Worm (Caenorhabditis elegans): ENCODE results near the gene ugt-60.
A peak's percentile ranks its signal among the peaks of the same experiment; 100 is the strongest.
"Not testable (repeated sequence)": the region's sequence is repeated elsewhere in the genome, so short reads cannot be mapped to it uniquely, and the experiment has no call there.

ugt-60 gene

ce11 chrIII:9689377-9689776 is 10.5 kb upstream of the ugt-60 start:
- TF ChIP-seq lsy-2 (tag; optimal IDR thresholded peaks at IDR 0.05) (no peak), crh-2 (tag; optimal IDR thresholded peaks at IDR 0.05) (peak; percentile 15), nhr-6 (tag; optimal IDR thresholded peaks at IDR 0.05) (no peak), fos-1 (tag; optimal IDR thresholded peaks at IDR 0.05) (peak; percentile 6), ama-1 (optimal IDR thresholded peaks at IDR 0.05) (no peak), ztf-4 (tag; optimal IDR thresholded peaks at IDR 0.05) (no peak), ZK546.5 (tag; optimal IDR thresholded peaks at IDR 0.05) (no peak), gmeb-1 (tag; optimal IDR thresholded peaks at IDR 0.05) (peak; percentile 10), ztf-11 (tag; optimal IDR thresholded peaks at IDR 0.05) (no peak)

ce11 chrIII:9685959-9686358 is 7.1 kb upstream of the ugt-60 start, which contains the start of gene C07A9.10:
TSS of gene C07A9.10 (minus strand) at chrIII:9686059.
- TF ChIP-seq nhr-10 (tag; optimal IDR thresholded peaks at IDR 0.05) (no peak), nhr-237 (tag; optimal IDR thresholded peaks at IDR 0.05) (no peak), elt-1 (tag; optimal IDR thresholded peaks at IDR 0.05) (no peak), nhr-77 (tag; optimal IDR thresholded peaks at IDR 0.05) (no peak), ztf-11 (tag; optimal IDR thresholded peaks at IDR 0.05) (no peak)

- not testable (repeated sequence) for TF ChIP-seq ceh-82 (tag; optimal IDR thresholded peaks at IDR 0.05); ztf-1 (GFP tag; conservative IDR thresholded peaks at IDR 0.05); gmeb-1 (tag; optimal IDR thresholded peaks at IDR 0.05)
Measured at ce11 chrIII:9682729-9683128, 3.9 kb upstream of the ugt-60 start, which contains the start of gene C07A9.5. TSS of gene C07A9.5 (minus strand) at chrIII:9682829.

DNA sequence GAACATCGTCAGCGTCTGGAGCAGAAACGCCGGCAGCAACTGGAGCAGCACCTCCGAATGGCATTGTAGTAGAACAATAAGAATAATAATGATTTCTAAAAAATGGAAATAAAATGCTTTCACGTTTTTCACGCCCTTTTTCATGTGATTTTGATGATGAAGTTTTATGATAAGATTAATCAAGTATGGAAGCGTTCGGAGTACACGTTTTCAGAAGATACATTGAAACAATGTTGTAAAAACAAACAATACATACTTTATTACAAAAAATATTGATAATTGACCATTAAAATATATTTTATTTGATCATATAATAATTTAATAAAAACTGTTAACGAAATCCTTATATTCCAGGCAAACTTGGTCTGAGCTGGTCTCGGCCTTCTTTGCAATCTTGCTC is 2.4 kb upstream of the ugt-60 start, which contains the start of gene C07A9.13:
TSS of gene C07A9.13 (minus strand) at position 101 of the 400 bp plus-strand sequence.
- not testable (repeated sequence) for TF ChIP-seq lsy-2, lin-11, nhr-6 (tag; optimal IDR thresholded peaks at IDR 0.05)

- TF ChIP-seq nhr-12 (tag; optimal IDR thresholded peaks at IDR 0.05) (no peak), snpc-4 (tag; optimal IDR thresholded peaks at IDR 0.05) (no peak)
Measured at ce11 chrIII:9669546-9669945, 9.3 kb downstream of the ugt-60 start.

ce11 chrIII:9667591-9668265 is 11.1 kb downstream of the ugt-60 start, which contains the start of gene C07A9.9:
TSS of gene C07A9.9 (minus strand) at chrIII:9667641.
- TF ChIP-seq skn-1 (tag; optimal IDR thresholded peaks at IDR 0.05) = peak; percentile 18
- TF ChIP-seq fos-1 (tag; optimal IDR thresholded peaks at IDR 0.05) = peak; percentile 60
- no peak for TF ChIP-seq dmd-4 (tag; optimal IDR thresholded peaks at IDR 0.05)
- TF ChIP-seq ztf-11 (tag; optimal IDR thresholded peaks at IDR 0.05) = no peak
- TF ChIP-seq ceh-16 (tag; optimal IDR thresholded peaks at IDR 0.05) = peak; percentile 54
- peak; percentile 61 for TF ChIP-seq nhr-25 (tag; optimal IDR thresholded peaks at IDR 0.05)
- TF ChIP-seq nhr-129 (tag; optimal IDR thresholded peaks at IDR 0.05) = peak; percentile 80
- peak; percentile 73 for TF ChIP-seq nhr-21 (tag; optimal IDR thresholded peaks at IDR 0.05)
- no peak for TF ChIP-seq mbf-1 (tag; optimal IDR thresholded peaks at IDR 0.05)
- no peak for TF ChIP-seq aly-2 (tag; optimal IDR thresholded peaks at IDR 0.05)
- no peak for TF ChIP-seq nhr-10 (tag; optimal IDR thresholded peaks at IDR 0.05)
- no peak for TF ChIP-seq nhr-6 (tag; optimal IDR thresholded peaks at IDR 0.05)
- peak; percentile 41 for TF ChIP-seq gmeb-1 (tag; optimal IDR thresholded peaks at IDR 0.05)
- TF ChIP-seq lin-39 (tag; optimal IDR thresholded peaks at IDR 0.05) = no peak
- peak; percentile 51 for TF ChIP-seq crh-2 (tag; optimal IDR thresholded peaks at IDR 0.05)
- peak; percentile 69 for TF ChIP-seq C34F6.9 (tag; optimal IDR thresholded peaks at IDR 0.05)
- TF ChIP-seq sma-3 (GFP tag; optimal IDR thresholded peaks at IDR 0.05) = peak; percentile 51
- no peak for TF ChIP-seq elt-1 (tag; optimal IDR thresholded peaks at IDR 0.05)
- TF ChIP-seq unc-39 (tag; optimal IDR thresholded peaks at IDR 0.05) = no peak
- no peak for TF ChIP-seq unc-62 (GFP tag; optimal IDR thresholded peaks at IDR 0.05)
- TF ChIP-seq ceh-82 (tag; optimal IDR thresholded peaks at IDR 0.05) = no peak
- TF ChIP-seq nhr-237 (tag; optimal IDR thresholded peaks at IDR 0.05) = peak; percentile 10
- no peak for TF ChIP-seq peb-1 (tag; optimal IDR thresholded peaks at IDR 0.05)
- peak; percentile 9 for TF ChIP-seq ZK546.5 (tag; optimal IDR thresholded peaks at IDR 0.05)
- no peak for TF ChIP-seq ama-1 (optimal IDR thresholded peaks at IDR 0.05)
- TF ChIP-seq ztf-1 (GFP tag; conservative IDR thresholded peaks at IDR 0.05) = no peak
- TF ChIP-seq R02D3.7 (tag; optimal IDR thresholded peaks at IDR 0.05) = no peak
- no peak for TF ChIP-seq nhr-11 (tag; optimal IDR thresholded peaks at IDR 0.05)
- peak; percentile 54 for TF ChIP-seq unc-55 (GFP tag; optimal IDR thresholded peaks at IDR 0.05)
- peak; percentile 26 to 54 for TF ChIP-seq lsy-2 (tag; optimal IDR thresholded peaks at IDR 0.05)
- TF ChIP-seq Y55F3AM.14 (GFP tag; optimal IDR thresholded peaks at IDR 0.05) = peak; percentile 41
- TF ChIP-seq nhr-12 (tag; optimal IDR thresholded peaks at IDR 0.05) = no peak
- TF ChIP-seq lin-13 (GFP tag; optimal IDR thresholded peaks at IDR 0.05) = peak; percentile 29
- TF ChIP-seq mdl-1 (tag; optimal IDR thresholded peaks at IDR 0.05) = peak; percentile 33 to 55
- TF ChIP-seq blmp-1 (tag; optimal IDR thresholded peaks at IDR 0.05; ENCODE audit: insufficient read depth) = peak; percentile 68
- peak; percentile 79 for TF ChIP-seq egl-27 (tag; optimal IDR thresholded peaks at IDR 0.05)
